Fruit fly (Drosophila melanogaster) whole organism, embryonic: ENCODE results near the gene sud1.

Experiments
- Abd-B ChIP-seq: fragments of 200-800 bp; sonication (Bioruptor generic); optimal IDR thresholded peaks from 2 replicates; lab custom pipeline; 2018; ENCODE audit warnings: missing biosample characterization, mild to moderate bottlenecking, missing genetic modification characterization, moderate library complexity
- Atf6 ChIP-seq: fragments of 200-800 bp; sonication (Bioruptor generic); IDR thresholded peaks from 2 replicates; pipeline ENCODE4 v1.3.6; 2022; ENCODE audit warnings: missing biosample characterization, missing genetic modification characterization
- CG10147 ChIP-seq: fragments of 200-800 bp; sonication (Bioruptor generic); optimal IDR thresholded peaks from 2 replicates; lab custom pipeline; 2019; ENCODE audit warnings: missing biosample characterization, mild to moderate bottlenecking, missing genetic modification characterization, moderate library complexity
- CG10565 ChIP-seq: fragments of 200-800 bp; sonication (Bioruptor generic); optimal IDR thresholded peaks from 3 replicates; lab custom pipeline; 2016; ENCODE audit warnings: missing biosample characterization, mild to moderate bottlenecking, missing genetic modification characterization
- CG11696 ChIP-seq: fragments of 200-800 bp; sonication (Bioruptor generic); IDR thresholded peaks from 2 replicates; pipeline ENCODE4 v1.3.6; 2022; ENCODE audit warnings: missing biosample characterization, missing genetic modification characterization
- CG12299 ChIP-seq: fragments of 200-800 bp; sonication (Bioruptor generic); optimal IDR thresholded peaks from 2 replicates; lab custom pipeline; 2018; ENCODE audit warnings: missing biosample characterization, mild to moderate bottlenecking, missing genetic modification characterization
- CG12744 ChIP-seq: fragments of 200-800 bp; sonication (Bioruptor generic); optimal IDR thresholded peaks from 2 replicates; lab custom pipeline; 2016; ENCODE audit warnings: missing biosample characterization, missing genetic modification characterization
- CG13287 ChIP-seq: fragments of 200-800 bp; sonication (Bioruptor generic); IDR thresholded peaks from 2 replicates; pipeline ENCODE4 v1.3.6; 2022; ENCODE audit warnings: missing biosample characterization, missing genetic modification characterization; ENCODE audit not compliant: partially characterized antibody
- CG13624 ChIP-seq: fragments of 200-800 bp; sonication (Bioruptor generic); optimal IDR thresholded peaks from 2 replicates; lab custom pipeline; 2016; ENCODE audit warnings: missing biosample characterization, missing genetic modification characterization
- CG13894 ChIP-seq: fragments of 200-800 bp; sonication (Bioruptor generic); optimal IDR thresholded peaks from 3 replicates; lab custom pipeline; 2018; ENCODE audit warnings: missing biosample characterization, mild to moderate bottlenecking, missing genetic modification characterization, moderate library complexity
- CG14441 ChIP-seq: fragments of 200-800 bp; sonication (Bioruptor generic); IDR thresholded peaks from 2 replicates; pipeline ENCODE4 v1.3.6; 2022; ENCODE audit warnings: missing biosample characterization, missing genetic modification characterization
- CG15269 ChIP-seq: fragments of 200-800 bp; sonication (Bioruptor generic); optimal IDR thresholded peaks from 2 replicates; lab custom pipeline; 2018; ENCODE audit warnings: missing biosample characterization, mild to moderate bottlenecking, missing genetic modification characterization, moderate library complexity
- CG15479 ChIP-seq: fragments of 200-800 bp; sonication (Bioruptor generic); optimal IDR thresholded peaks from 3 replicates; lab custom pipeline; 2019; ENCODE audit warnings: missing biosample characterization, mild to moderate bottlenecking, missing genetic modification characterization, moderate library complexity
- CG1602 ChIP-seq: fragments of 200-800 bp; sonication (Bioruptor generic); optimal IDR thresholded peaks from 3 replicates; lab custom pipeline; 2016; ENCODE audit warnings: missing biosample characterization, missing genetic modification characterization
- CG18619 ChIP-seq: fragments of 200-800 bp; sonication (Bioruptor generic); optimal IDR thresholded peaks from 3 replicates; lab custom pipeline; 2017; ENCODE audit warnings: missing biosample characterization, mild to moderate bottlenecking, missing genetic modification characterization
- CG2712 ChIP-seq: fragments of 200-800 bp; optimal IDR thresholded peaks from 3 replicates; lab custom pipeline; 2019; ENCODE audit warnings: missing biosample characterization, mild to moderate bottlenecking, missing genetic modification characterization, moderate library complexity
- CG31441 ChIP-seq: fragments of 200-800 bp; sonication (Bioruptor generic); IDR thresholded peaks from 2 replicates; pipeline ENCODE4 v1.3.6; 2022; ENCODE audit warnings: missing biosample characterization, missing genetic modification characterization
- CG32532 ChIP-seq: fragments of 200-800 bp; sonication (Bioruptor generic); IDR thresholded peaks from 2 replicates; pipeline ENCODE4 v1.3.6; 2022; ENCODE audit warnings: missing biosample characterization, missing genetic modification characterization
- CG34224 ChIP-seq: fragments of 200-800 bp; sonication (Bioruptor generic); IDR thresholded peaks from 3 replicates; pipeline ENCODE4 v1.3.6; 2022; ENCODE audit warnings: missing biosample characterization, missing genetic modification characterization; ENCODE audit not compliant: partially characterized antibody
- CG4707 ChIP-seq: fragments of 200-800 bp; sonication (Bioruptor generic); optimal IDR thresholded peaks from 2 replicates; lab custom pipeline; 2018; ENCODE audit warnings: missing biosample characterization, mild to moderate bottlenecking, missing genetic modification characterization, moderate library complexity
- CG5953 ChIP-seq: fragments of 200-800 bp; sonication (Bioruptor generic); IDR thresholded peaks from 2 replicates; pipeline ENCODE4 v1.3.6; 2022; ENCODE audit warnings: missing biosample characterization, missing genetic modification characterization
- CG6254 ChIP-seq: fragments of 200-800 bp; sonication (Bioruptor generic); optimal IDR thresholded peaks from 3 replicates; lab custom pipeline; 2017; ENCODE audit warnings: mild to moderate bottlenecking, missing biosample characterization, missing genetic modification reagents, missing genetic modification characterization
- CG6272 ChIP-seq: fragments of 200-800 bp; sonication (Bioruptor generic); IDR thresholded peaks from 2 replicates; pipeline ENCODE4 v1.3.6; 2022; ENCODE audit warnings: missing biosample characterization, missing genetic modification characterization
- CG6854 ChIP-seq: fragments of 200-800 bp; sonication (Bioruptor generic); optimal IDR thresholded peaks from 3 replicates; lab custom pipeline; 2017; ENCODE audit warnings: missing biosample characterization, mild to moderate bottlenecking, missing genetic modification characterization
- CG8089 ChIP-seq: fragments of 200-800 bp; sonication (Bioruptor generic); optimal IDR thresholded peaks from 3 replicates; lab custom pipeline; 2016; ENCODE audit warnings: missing biosample characterization, missing genetic modification characterization
- CG8281 ChIP-seq: fragments of 200-800 bp; sonication (Bioruptor generic); optimal IDR thresholded peaks from 2 replicates; lab custom pipeline; 2018; ENCODE audit warnings: missing biosample characterization, mild to moderate bottlenecking, missing genetic modification characterization, moderate library complexity
- CkIIα-i1 ChIP-seq: fragments of 200-800 bp; sonication (Bioruptor generic); IDR thresholded peaks from 2 replicates; pipeline ENCODE4 v1.3.6; 2022; ENCODE audit warnings: missing biosample characterization, missing genetic modification characterization
- CrebB ChIP-seq: fragments of 200-800 bp; sonication (Bioruptor generic); optimal IDR thresholded peaks from 3 replicates; lab custom pipeline; 2018; ENCODE audit warnings: missing biosample characterization, mild to moderate bottlenecking, missing genetic modification characterization
- E2f1 ChIP-seq: fragments of 200-800 bp; sonication (Bioruptor generic); IDR thresholded peaks from 2 replicates; pipeline ENCODE4 v1.3.6; 2022; ENCODE audit warnings: missing biosample characterization, missing genetic modification characterization
- Fer1 ChIP-seq: fragments of 200-800 bp; sonication (Bioruptor generic); optimal IDR thresholded peaks from 2 replicates; lab custom pipeline; 2017; ENCODE audit warnings: missing biosample characterization, mild to moderate bottlenecking, missing genetic modification characterization
- Gsc ChIP-seq: fragments of 200-800 bp; sonication (Bioruptor generic); IDR thresholded peaks from 2 replicates; pipeline ENCODE4 v1.3.6; 2022; ENCODE audit warnings: missing biosample characterization, missing genetic modification characterization
- HLHmδ ChIP-seq: fragments of 200-800 bp; sonication (Bioruptor generic); optimal IDR thresholded peaks from 2 replicates; lab custom pipeline; 2018; ENCODE audit warnings: missing biosample characterization, mild to moderate bottlenecking, missing genetic modification characterization, moderate library complexity
- HmgZ ChIP-seq: fragments of 200-800 bp; sonication (Bioruptor generic); optimal IDR thresholded peaks from 2 replicates; lab custom pipeline; 2018; ENCODE audit warnings: missing biosample characterization, mild to moderate bottlenecking, missing genetic modification characterization
- Hr51 ChIP-seq, 2 experiments: fragments of 200-800 bp; sonication (Bioruptor generic); optimal IDR thresholded peaks; 2 replicates in 1 of 2; 3 replicates in 1 of 2; lab custom pipeline; 2016 to 2018; ENCODE audit warnings: missing biosample characterization in 2 of 2, missing genetic modification characterization in 2 of 2, mild to moderate bottlenecking in 1 of 2, moderate library complexity in 1 of 2
- Side ChIP-seq: fragments of 200-800 bp; sonication (Bioruptor generic); optimal IDR thresholded peaks from 2 replicates; lab custom pipeline; 2016; ENCODE audit warnings: missing biosample characterization, missing genetic modification characterization
- Sox102F ChIP-seq: fragments of 200-800 bp; sonication (Bioruptor generic); optimal IDR thresholded peaks from 2 replicates; lab custom pipeline; 2018; ENCODE audit warnings: missing biosample characterization, mild to moderate bottlenecking, missing genetic modification characterization, moderate library complexity
- Usf ChIP-seq: fragments of 200-800 bp; sonication (Bioruptor generic); optimal IDR thresholded peaks from 2 replicates; lab custom pipeline; 2017; ENCODE audit warnings: missing genotype, missing biosample characterization, missing genetic modification characterization
- Xrp1 ChIP-seq: fragments of 200-800 bp; sonication (Bioruptor generic); IDR thresholded peaks from 2 replicates; pipeline ENCODE4 v1.3.6; 2022; ENCODE audit warnings: missing biosample characterization, missing genetic modification characterization
- bab2 ChIP-seq: fragments of 200-800 bp; sonication (Bioruptor generic); optimal IDR thresholded peaks from 2 replicates; lab custom pipeline; 2016; ENCODE audit warnings: missing biosample characterization, missing genetic modification characterization
- corto ChIP-seq: fragments of 200-800 bp; sonication (Bioruptor generic); optimal IDR thresholded peaks from 2 replicates; lab custom pipeline; 2016; ENCODE audit warnings: missing biosample characterization, mild to moderate bottlenecking, missing genetic modification characterization, moderate library complexity
- klu ChIP-seq: fragments of 200-800 bp; sonication (Bioruptor generic); IDR thresholded peaks from 2 replicates; pipeline ENCODE4 v1.3.6; 2022; ENCODE audit warnings: missing biosample characterization, missing genetic modification characterization
- pfk ChIP-seq: fragments of 200-800 bp; sonication (Bioruptor generic); optimal IDR thresholded peaks from 2 replicates; lab custom pipeline; 2018; ENCODE audit warnings: missing biosample characterization, mild to moderate bottlenecking, missing genetic modification characterization, moderate library complexity
- pros ChIP-seq: fragments of 200-800 bp; sonication (Bioruptor generic); optimal IDR thresholded peaks from 3 replicates; lab custom pipeline; 2019; ENCODE audit warnings: missing biosample characterization, mild to moderate bottlenecking, missing genetic modification characterization, moderate library complexity
- sens-2 ChIP-seq: fragments of 200-800 bp; sonication (Bioruptor generic); IDR thresholded peaks from 2 replicates; pipeline ENCODE4 v1.3.6; 2022; ENCODE audit warnings: missing biosample characterization, missing genetic modification characterization
- sna ChIP-seq: fragments of 200-800 bp; sonication (Bioruptor generic); IDR thresholded peaks from 2 replicates; pipeline ENCODE4 v1.3.6; 2022; ENCODE audit warnings: missing biosample characterization, missing genetic modification characterization; ENCODE audit not compliant: partially characterized antibody
- so ChIP-seq: fragments of 200-800 bp; sonication (Bioruptor generic); IDR thresholded peaks from 3 replicates; pipeline ENCODE4 v1.3.6; 2022; ENCODE audit warnings: missing biosample characterization, missing genetic modification characterization
- sqz ChIP-seq: fragments of 200-800 bp; sonication (Bioruptor generic); optimal IDR thresholded peaks from 3 replicates; lab custom pipeline; 2018; ENCODE audit warnings: missing biosample characterization, mild to moderate bottlenecking, missing genetic modification characterization
- ttk ChIP-seq: fragments of 200-800 bp; sonication (Bioruptor generic); IDR thresholded peaks from 2 replicates; pipeline ENCODE4 v2.1.2; 2022; ENCODE audit warnings: missing biosample characterization, missing genetic modification characterization
- unc-4 ChIP-seq: fragments of 200-800 bp; sonication (Bioruptor generic); IDR thresholded peaks from 2 replicates; pipeline ENCODE4 v1.3.6; 2022; ENCODE audit warnings: missing biosample characterization, missing genetic modification characterization; ENCODE audit not compliant: partially characterized antibody
- vfl ChIP-seq: fragments of 200-800 bp; sonication (Bioruptor generic); optimal IDR thresholded peaks from 2 replicates; lab custom pipeline; 2016; ENCODE audit warnings: missing biosample characterization, missing genetic modification characterization

The sud1 gene

DNA sequence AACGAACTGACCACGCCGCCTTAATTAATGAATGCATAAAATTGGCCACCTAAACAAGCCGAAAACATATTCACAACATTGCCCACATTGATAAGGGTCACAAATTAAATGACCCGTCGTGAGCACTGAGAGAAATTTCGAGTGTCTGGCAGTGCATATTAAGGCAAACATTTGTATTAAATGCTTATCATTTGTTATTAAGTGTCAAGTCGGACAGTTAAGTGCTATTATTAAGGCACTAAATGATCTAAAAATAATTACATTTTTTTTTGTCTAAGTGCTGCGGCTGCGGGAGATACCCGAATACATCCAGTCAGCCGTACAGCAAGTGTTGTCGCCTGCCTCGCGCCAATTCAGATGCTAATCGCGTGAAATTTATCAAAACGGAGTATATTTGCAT lies 44.8 kb upstream of the sud1 start (continued):
- TF ChIP-seq CG13287 = no peak
- peak; percentile 30 for TF ChIP-seq CrebB (tag; lab: Kevin White, UChicago)
- TF ChIP-seq klu (GFP tag; lab: Robert Waterston, UW) = no peak; the same call in 1 of the 2 replicates
- TF ChIP-seq Atf6 (GFP tag; lab: Robert Waterston, UW) = no peak; the same call in 1 of the 2 replicates
- peak; percentile 24 for TF ChIP-seq CG18619 (GFP tag; lab: Kevin White, UChicago)
- peak; percentile 11 for TF ChIP-seq CG10147 (GFP tag; lab: Kevin White, UChicago)
- TF ChIP-seq Abd-B (GFP tag; lab: Kevin White, UChicago) = peak; percentile 56
- peak; percentile 53 for TF ChIP-seq CG1602 (GFP tag; lab: Kevin White, UChicago)
- no peak for TF ChIP-seq CG6854
- TF ChIP-seq E2f1 (GFP tag; lab: Robert Waterston, UW) = peak; percentile 65
- no peak for TF ChIP-seq HLHmδ (GFP tag; lab: Kevin White, UChicago)
- no peak for TF ChIP-seq CG6254
- no peak for TF ChIP-seq sna
- TF ChIP-seq sqz (GFP tag; lab: Kevin White, UChicago) = no peak
- no peak for TF ChIP-seq corto (GFP tag; lab: Kevin White, UChicago)
- no peak for TF ChIP-seq Fer1 (GFP tag; lab: Kevin White, UChicago)
- TF ChIP-seq CG4707 (GFP tag; lab: Kevin White, UChicago) = peak; percentile 20
- TF ChIP-seq CG13894 (tag; lab: Kevin White, UChicago) = no peak
- 0 out of 2 replicates have a peak, but pooled peaks have one; percentile 19 for TF ChIP-seq Gsc (GFP tag; lab: Robert Waterston, UW)
- peak; percentile 54 for TF ChIP-seq Xrp1 (GFP tag; lab: Robert Waterston, UW)
- peak; percentile 77 for TF ChIP-seq CG32532
- TF ChIP-seq CG12299 = no peak
- no peak for TF ChIP-seq unc-4 (GFP tag; lab: Robert Waterston, UW)
- peak; percentile 87 for TF ChIP-seq CG14441 (GFP tag; lab: Robert Waterston, UW)
- TF ChIP-seq CG8089 (GFP tag; lab: Kevin White, UChicago) = no peak
- TF ChIP-seq vfl = no peak
- no peak for TF ChIP-seq HmgZ (tag; lab: Kevin White, UChicago)
- no peak for TF ChIP-seq CG11696
- TF ChIP-seq CG34224 (GFP tag; lab: Robert Waterston, UW) = no peak
- TF ChIP-seq Sox102F = peak; percentile 88
- no peak for TF ChIP-seq CG15479 (GFP tag; lab: Kevin White, UChicago)
- TF ChIP-seq CG5953 (GFP tag; lab: Robert Waterston, UW) = peak; percentile 51; the same call in 1 of the 2 replicates
- peak; percentile 67 for TF ChIP-seq CG31441 (GFP tag; lab: Robert Waterston, UW)
- peak; percentile 48; the same call in 1 of the 2 replicates for TF ChIP-seq sens-2 (GFP tag; lab: Robert Waterston, UW)
- peak; percentile 81 for TF ChIP-seq CG15269 (tag; lab: Kevin White, UChicago)
- TF ChIP-seq CkIIα-i1 = no peak
- TF ChIP-seq CG8281 (tag; lab: Kevin White, UChicago) = peak; percentile 44
- peak; percentile 64 for TF ChIP-seq bab2 (GFP tag; lab: Kevin White, UChicago)
- peak; percentile 28 for TF ChIP-seq CG12744
- TF ChIP-seq ttk (GFP tag; lab: Robert Waterston, UW) = peak; percentile 74
- TF ChIP-seq pros = no peak
- TF ChIP-seq so = peak; percentile 67; the same call in 2 of the 3 replicates
- TF ChIP-seq CG6272 = 0 out of 2 replicates have a peak, but pooled peaks have one; percentile 22
- no peak for TF ChIP-seq CG10565 (GFP tag; lab: Kevin White, UChicago)
- TF ChIP-seq CG2712 (tag; lab: Kevin White, UChicago) = peak; percentile 49
- TF ChIP-seq pfk = no peak
- no peak for TF ChIP-seq Side
- peak; percentile 22 to 82 for TF ChIP-seq Hr51 (GFP tag; optimal IDR thresholded peaks at IDR 0.05; lab: Kevin White, UChicago)
- peak; percentile 54 for TF ChIP-seq Usf
- peak; percentile 59 for TF ChIP-seq CG13624
